Fruit fly (Drosophila melanogaster) whole organism, wandering third instar larva: ENCODE measurements around the gene Lkr.

Experiments
- Abd-B ChIP-seq: fragments of >200 bp; optimal IDR thresholded peaks from 2 replicates; lab custom pipeline; 2017; ENCODE audit warnings: missing biosample characterization, missing genetic modification characterization
- GATAd ChIP-seq: sonication (Bioruptor generic); optimal IDR thresholded peaks from 2 replicates; lab custom pipeline; 2016; ENCODE audit warnings: missing biosample characterization, missing genetic modification characterization
- Myc ChIP-seq: fragments of >200 bp; optimal IDR thresholded peaks from 2 replicates; lab custom pipeline; 2017
- psq ChIP-seq: fragments of 200-800 bp; sonication (Bioruptor generic); optimal IDR thresholded peaks from 3 replicates; lab custom pipeline; 2017; ENCODE audit warnings: missing biosample characterization, mild to moderate bottlenecking, missing genetic modification characterization, moderate library complexity
- usp ChIP-seq: fragments of >200 bp; optimal IDR thresholded peaks from 2 replicates; lab custom pipeline; 2017; ENCODE audit warnings: missing biosample characterization, missing genetic modification characterization

DNA sequence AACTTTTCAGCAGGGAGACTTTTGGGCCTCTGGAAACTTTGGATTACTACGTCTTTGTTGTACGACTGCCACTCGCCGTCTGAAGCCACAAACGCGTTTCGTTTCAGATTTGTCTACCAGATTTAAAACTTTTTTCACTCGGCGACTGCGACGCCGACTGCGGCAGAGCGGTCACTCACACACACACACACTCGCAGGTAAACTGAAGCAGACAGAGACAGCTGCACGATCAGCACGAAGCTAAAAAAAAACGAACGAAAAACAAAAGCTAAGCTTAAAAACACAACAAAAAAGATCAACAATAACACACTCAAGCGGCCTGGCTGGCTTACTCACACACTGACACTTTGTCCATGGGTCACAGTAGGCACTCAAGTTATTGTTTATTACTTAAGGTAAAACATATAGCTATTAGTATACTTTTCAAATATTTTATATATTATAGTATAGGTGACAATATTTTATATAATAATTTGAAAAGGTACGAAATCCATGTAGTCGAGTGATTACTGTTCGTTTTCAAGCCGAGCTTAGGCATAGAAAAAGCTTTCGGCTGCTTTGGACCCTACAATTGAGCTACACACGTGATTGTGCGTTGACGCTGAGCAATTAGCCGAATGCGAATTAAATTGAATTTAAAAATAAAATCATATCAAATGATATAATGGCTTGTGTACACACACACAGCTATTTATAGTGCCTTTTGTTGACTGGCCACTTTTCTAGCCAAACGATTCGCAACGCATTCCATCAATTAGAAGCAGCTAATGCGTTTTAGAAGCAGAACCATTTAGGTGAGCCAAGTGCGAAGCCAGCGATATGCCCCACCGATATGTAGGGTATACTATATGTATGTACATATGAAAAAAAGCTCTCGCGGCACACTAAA, 48.4 kb upstream of the Lkr start, which contains the start of gene Msr-110:
- no peak for TF ChIP-seq Abd-B
- TF ChIP-seq GATAd (GFP tag; lab: Kevin White, UChicago), result no peak
- TF ChIP-seq psq (GFP tag; lab: Kevin White, UChicago), result peak; percentile 92
- no peak for TF ChIP-seq Myc (lab: Kevin White, UChicago)
- TF ChIP-seq usp (GFP tag; lab: Kevin White, UChicago), result no peak
